Worm (Caenorhabditis elegans) whole organism, L4 larva: ENCODE data around the gene txt-1.

Experiments used
- F37D6.2 ChIP-seq: sonication (generic microtip); optimal IDR thresholded peaks from 2 replicates; lab custom pipeline; 2016; ENCODE audit warnings: mild to moderate bottlenecking, missing genetic modification characterization, missing compliant biosample characterization
- T20F7.1 ChIP-seq: fragments of 200-800 bp; sonication (Bioruptor generic); optimal IDR thresholded peaks from 2 replicates; lab custom pipeline; 2018; ENCODE audit warnings: mild to moderate bottlenecking, missing genetic modification characterization, missing compliant biosample characterization
- Y105C5A.15 ChIP-seq: fragments of 200-800 bp; sonication (Bioruptor generic); IDR thresholded peaks from 2 replicates; pipeline ENCODE4 v1.3.6; 2022; ENCODE audit warnings: missing genetic modification characterization, missing compliant biosample characterization
- Y75B8A.6 ChIP-seq: fragments of 200-800 bp; sonication (Bioruptor generic); IDR thresholded peaks from 2 replicates; pipeline ENCODE4 v1.3.6; 2022; ENCODE audit warnings: missing genetic modification reagents, missing genetic modification characterization, missing compliant biosample characterization
- ZK546.5 ChIP-seq, 2 experiments: sonication (generic microtip); optimal IDR thresholded peaks; 2 replicates each; lab custom pipeline; 2017; ENCODE audit warnings: missing biosample characterization in 2 of 2, missing genetic modification characterization in 2 of 2
- aha-1 ChIP-seq: fragments of 150-350 bp; peaks from one replicate; lab custom pipeline; 2014; ENCODE audit warnings: missing biosample characterization, missing genetic modification characterization
- ceh-28 ChIP-seq: fragments of 150-350 bp; optimal IDR thresholded peaks from 2 replicates; lab custom pipeline; 2014; ENCODE audit warnings: missing biosample characterization, missing genetic modification reagents, missing genetic modification characterization
- ceh-44 ChIP-seq: fragments of 200-800 bp; sonication (Bioruptor generic); IDR thresholded peaks from 2 replicates; pipeline ENCODE4 v1.3.6; 2022; ENCODE audit warnings: missing genetic modification reagents, missing genetic modification characterization, missing compliant biosample characterization
- ces-1 ChIP-seq: fragments of 150-350 bp; sonication (generic microtip); optimal IDR thresholded peaks from 4 replicates; lab custom pipeline; 2014; ENCODE audit warnings: missing biosample characterization, missing genetic modification reagents, missing genetic modification characterization
- ctbp-1 ChIP-seq: fragments of 200-800 bp; sonication (Bioruptor generic); IDR thresholded peaks from 2 replicates; pipeline ENCODE4 v1.3.6; 2022; ENCODE audit warnings: missing genetic modification reagents, missing genetic modification characterization, missing compliant biosample characterization
- dmd-6 ChIP-seq: fragments of 200-800 bp; sonication (Bioruptor generic); IDR thresholded peaks from 2 replicates; pipeline ENCODE4 v1.3.6; 2022; ENCODE audit warnings: missing genetic modification reagents, missing genetic modification characterization, missing compliant biosample characterization
- egl-43 ChIP-seq: fragments of 200-800 bp; sonication (Bioruptor generic); IDR thresholded peaks from 2 replicates; pipeline ENCODE4 v1.3.6; 2022; ENCODE audit warnings: missing genetic modification reagents, missing genetic modification characterization, missing compliant biosample characterization
- fkh-10 ChIP-seq: fragments of 150-350 bp; optimal IDR thresholded peaks from 2 replicates; lab custom pipeline; 2014; ENCODE audit warnings: missing biosample characterization, missing genetic modification reagents, missing genetic modification characterization
- hif-1 ChIP-seq, 2 experiments: sonication (generic microtip); optimal IDR thresholded peaks; 2 replicates each; lab custom pipeline; 2016 to 2017; ENCODE audit warnings: missing compliant biosample characterization in 2 of 2, missing genetic modification characterization in 2 of 2, missing genetic modification reagents in 2 of 2, missing genotype in 2 of 2, mild to moderate bottlenecking in 1 of 2
- hmg-1.1 ChIP-seq: fragments of 200-800 bp; sonication (Bioruptor generic); IDR thresholded peaks from 2 replicates; pipeline ENCODE4 v1.3.6; 2022; ENCODE audit warnings: missing genetic modification reagents, missing genetic modification characterization, missing compliant biosample characterization
- jun-1 ChIP-seq: fragments of 150-350 bp; optimal IDR thresholded peaks from 2 replicates; lab custom pipeline; 2014; ENCODE audit warnings: missing biosample characterization, missing genetic modification reagents, missing genetic modification characterization
- lim-7 ChIP-seq: fragments of 200-800 bp; sonication (Bioruptor generic); IDR thresholded peaks from 2 replicates; pipeline ENCODE4 v1.3.6; 2022; ENCODE audit warnings: missing genetic modification characterization, missing compliant biosample characterization
- lin-29 ChIP-seq: fragments of 200-800 bp; sonication (Bioruptor generic); IDR thresholded peaks from 2 replicates; pipeline ENCODE4 v1.3.6; 2022; ENCODE audit warnings: missing genetic modification reagents, missing genetic modification characterization, missing compliant biosample characterization
- lin-39 ChIP-seq: fragments of 150-350 bp; optimal IDR thresholded peaks from 2 replicates; lab custom pipeline; 2014; ENCODE audit warnings: missing biosample characterization, missing genetic modification reagents, missing genetic modification characterization
- mep-1 ChIP-seq: fragments of 150-350 bp; sonication (generic microtip); optimal IDR thresholded peaks from 3 replicates; lab custom pipeline; 2014; ENCODE audit warnings: missing biosample characterization, missing genetic modification characterization
- mxl-2 ChIP-seq: fragments of 200-800 bp; sonication (Bioruptor generic); conservative IDR thresholded peaks from 2 replicates; pipeline ENCODE4 v1.3.6; 2022; ENCODE audit warnings: missing genetic modification reagents, missing genetic modification characterization, missing compliant biosample characterization
- nhr-10 ChIP-seq: fragments of 150-350 bp; optimal IDR thresholded peaks from 2 replicates; lab custom pipeline; 2014; ENCODE audit warnings: missing biosample characterization, missing genetic modification characterization
- nhr-102 ChIP-seq: sonication (generic microtip); optimal IDR thresholded peaks from 2 replicates; lab custom pipeline; 2016; ENCODE audit warnings: mild to moderate bottlenecking, missing genetic modification characterization, moderate library complexity, missing compliant biosample characterization
- nhr-28 ChIP-seq: fragments of 150-350 bp; optimal IDR thresholded peaks from 2 replicates; lab custom pipeline; 2014; ENCODE audit warnings: missing biosample characterization, missing genetic modification characterization
- nhr-77 ChIP-seq: fragments of 150-350 bp; optimal IDR thresholded peaks from 2 replicates; lab custom pipeline; 2014; ENCODE audit warnings: missing biosample characterization, missing genetic modification characterization
- pqm-1 ChIP-seq: sonication (generic microtip); optimal IDR thresholded peaks from 2 replicates; lab custom pipeline; 2017; ENCODE audit warnings: missing biosample characterization, missing genetic modification characterization
- rbr-2 ChIP-seq: sonication (generic microtip); optimal IDR thresholded peaks from 2 replicates; lab custom pipeline; 2016; ENCODE audit warnings: missing genotype, missing genetic modification characterization, missing compliant biosample characterization
- saeg-2 ChIP-seq: fragments of 200-800 bp; sonication (Bioruptor generic); IDR thresholded peaks from 2 replicates; pipeline ENCODE4 v1.3.6; 2022; ENCODE audit warnings: missing genetic modification reagents, missing genetic modification characterization, missing compliant biosample characterization
- sdz-12 ChIP-seq: fragments of 200-800 bp; sonication (Bioruptor generic); optimal IDR thresholded peaks from 2 replicates; lab custom pipeline; 2018; ENCODE audit warnings: mild to moderate bottlenecking, missing genetic modification characterization, missing compliant biosample characterization
- spr-1 ChIP-seq: sonication (generic microtip); optimal IDR thresholded peaks from 2 replicates; lab custom pipeline; 2016; ENCODE audit warnings: mild to moderate bottlenecking, missing genetic modification characterization, missing compliant biosample characterization
- tag-97 ChIP-seq: fragments of 200-800 bp; sonication (Bioruptor generic); IDR thresholded peaks from 2 replicates; pipeline ENCODE4 v1.3.6; 2022; ENCODE audit warnings: missing genetic modification characterization, missing compliant biosample characterization
- unc-130 ChIP-seq: sonication (generic microtip); optimal IDR thresholded peaks from 2 replicates; lab custom pipeline; 2016; ENCODE audit warnings: missing genetic modification reagents, missing genetic modification characterization, missing compliant biosample characterization
- unc-39 ChIP-seq: sonication (generic microtip); optimal IDR thresholded peaks from 2 replicates; lab custom pipeline; 2017; ENCODE audit warnings: missing biosample characterization, missing genetic modification characterization
- unc-62 ChIP-seq, 3 experiments: fragments of 150-350 bp in 1 of 3; sonication (generic microtip); optimal IDR thresholded peaks in 2 of 3; peaks in 1 of 3; 1 replicate in 1 of 3; 2 replicates in 2 of 3; lab custom pipeline; 2014 to 2017; ENCODE audit warnings: missing biosample characterization in 3 of 3, missing genetic modification characterization in 3 of 3, missing genetic modification reagents in 3 of 3, missing genotype in 1 of 3
- zfp-2 ChIP-seq: sonication (generic microtip); optimal IDR thresholded peaks from 2 replicates; lab custom pipeline; 2016; ENCODE audit warnings: mild to moderate bottlenecking, missing genetic modification characterization, missing compliant biosample characterization
- zfp-3 ChIP-seq: fragments of 200-800 bp; sonication (Bioruptor generic); conservative IDR thresholded peaks from 2 replicates; pipeline ENCODE4 v1.3.6; 2022; ENCODE audit warnings: missing genetic modification reagents, missing genetic modification characterization, missing compliant biosample characterization
- zip-11 ChIP-seq: fragments of 200-800 bp; sonication (Bioruptor generic); IDR thresholded peaks from 2 replicates; pipeline ENCODE4 v1.3.6; 2022; ENCODE audit warnings: missing genetic modification characterization, missing compliant biosample characterization

Gene txt-1

DNA sequence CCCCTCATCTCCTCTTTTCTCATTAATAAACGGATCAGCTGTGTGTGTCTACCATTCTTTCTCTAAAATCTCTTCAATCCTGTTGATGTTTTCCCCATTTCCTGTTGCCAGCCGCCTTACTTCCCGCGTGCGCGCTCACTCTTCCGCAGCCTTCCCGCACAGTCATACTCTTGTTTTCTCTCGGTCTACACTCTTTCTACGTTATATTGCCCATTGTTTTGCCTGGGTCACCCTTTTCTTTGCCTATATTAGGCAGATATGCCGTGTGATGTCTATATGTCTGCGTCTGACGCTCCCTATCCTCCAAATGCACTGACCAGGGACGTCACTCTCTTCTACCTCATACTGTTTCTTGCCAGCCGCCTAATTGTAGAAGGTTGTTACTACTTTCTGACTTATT is 39.7 kb upstream of the txt-1 start (continued):
- TF ChIP-seq zfp-2 (tag; lab: Kevin White, UChicago) (no peak), unc-39 (tag; lab: Kevin White, UChicago) (no peak), Y75B8A.6 (no peak), ceh-28 (no peak), rbr-2 (tag; lab: Kevin White, UChicago) (peak; percentile 28), Y105C5A.15 (GFP tag; lab: Robert Waterston, UW) (no peak), dmd-6 (no peak), T20F7.1 (GFP tag; lab: Kevin White, UChicago) (no peak), tag-97 (GFP tag; lab: Robert Waterston, UW) (no peak), zip-11 (GFP tag; lab: Robert Waterston, UW) (no peak), unc-62 (GFP tag; optimal IDR thresholded peaks at IDR 0.05 in 1 of 2; lab: Kevin White, UChicago) (peak in 1 of 2 experiments; percentile 57), unc-62 (tag; optimal IDR thresholded peaks at IDR 0.05; lab: Kevin White, UChicago) (no peak), unc-130 (GFP tag; lab: Kevin White, UChicago) (no peak), F37D6.2 (tag; lab: Kevin White, UChicago) (no peak), saeg-2 (no peak), lin-29 (GFP tag; lab: Robert Waterston, UW) (no peak), hif-1 (tag; optimal IDR thresholded peaks at IDR 0.05; lab: Kevin White, UChicago) (no peak), fkh-10 (no peak), ZK546.5 (tag; optimal IDR thresholded peaks at IDR 0.05; lab: Kevin White, UChicago) (no peak), sdz-12 (GFP tag; lab: Kevin White, UChicago) (no peak), zfp-3 (no peak), spr-1 (tag; lab: Kevin White, UChicago) (peak; percentile 45)

- TF ChIP-seq nhr-28 (peak; percentile 65), tag-97 (GFP tag; lab: Robert Waterston, UW) (no peak), unc-62 (GFP tag; optimal IDR thresholded peaks at IDR 0.05 in 1 of 2; lab: Kevin White, UChicago) (peak in 1 of 2 experiments; percentile 86), unc-62 (tag; optimal IDR thresholded peaks at IDR 0.05; lab: Kevin White, UChicago) (no peak), pqm-1 (tag; lab: Kevin White, UChicago) (peak; percentile 79), mep-1 (tag; lab: Kevin White, UChicago) (no peak), spr-1 (tag; lab: Kevin White, UChicago) (no peak), lin-39 (tag; lab: Kevin White, UChicago) (no peak), nhr-102 (tag; lab: Kevin White, UChicago) (no peak)
These were observed 38.3 kb upstream of the txt-1 start for ce11 chrII:67663-68062.

DNA sequence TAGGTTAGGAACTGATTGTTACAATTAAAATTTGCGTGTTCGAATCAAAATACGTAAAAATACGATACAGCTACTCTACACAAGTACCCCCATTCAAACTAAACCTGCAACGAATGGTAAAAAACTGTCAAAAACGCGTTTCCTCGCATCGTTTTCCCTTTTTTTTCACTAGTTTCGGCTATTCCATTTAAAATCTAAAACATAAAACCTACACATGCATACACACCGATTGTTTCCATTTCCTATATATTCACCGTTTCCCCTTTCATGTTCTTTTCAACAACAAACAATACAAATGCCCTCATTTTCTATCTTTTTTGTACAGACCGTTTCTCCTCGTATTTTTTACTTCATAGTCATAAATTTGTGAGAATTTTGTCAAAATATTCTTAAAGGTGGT is 37.2 kb upstream of the txt-1 start:
- TF ChIP-seq nhr-10 (no peak), aha-1 (tag; lab: Kevin White, UChicago) (peak; percentile 77)

ce11 chrII:69354-69753 is 36.6 kb upstream of the txt-1 start, which contains the start of gene egl-26:
Gene egl-26, plus strand, starts transcription at chrII:69654.
- TF ChIP-seq egl-43 (GFP tag; lab: Robert Waterston, UW) (no peak), unc-62 (GFP tag; optimal IDR thresholded peaks at IDR 0.05 in 1 of 2; lab: Kevin White, UChicago) (peak in 1 of 2 experiments; percentile 77), unc-62 (tag; optimal IDR thresholded peaks at IDR 0.05; lab: Kevin White, UChicago) (no peak)

DNA sequence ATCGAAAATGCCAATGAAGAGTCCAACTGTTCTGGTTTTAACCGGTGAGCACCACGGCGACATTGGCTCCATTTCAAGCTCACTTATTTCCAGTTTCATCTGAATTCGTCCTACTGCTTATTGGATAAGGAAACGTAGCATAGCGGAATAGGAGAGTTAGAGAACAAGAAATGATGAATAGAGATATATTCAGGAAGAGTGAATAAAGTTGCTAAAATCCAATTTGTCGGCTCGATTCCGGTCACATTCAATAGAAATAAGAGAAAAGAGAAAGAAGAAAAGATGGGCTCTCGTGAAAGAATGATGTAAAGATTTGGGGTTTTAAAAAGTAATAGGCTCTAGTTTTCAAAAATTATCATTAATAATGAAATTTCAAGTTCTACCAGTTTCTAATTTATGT is 32.7 kb upstream of the txt-1 start:
- TF ChIP-seq mxl-2 (GFP tag; lab: Robert Waterston, UW) = no peak
- no peak for TF ChIP-seq jun-1 (tag; lab: Kevin White, UChicago)
- TF ChIP-seq ceh-44 (GFP tag; lab: Robert Waterston, UW) = no peak
- no peak for TF ChIP-seq nhr-77
- TF ChIP-seq fkh-10 = peak; percentile 94
- peak; percentile 75 for TF ChIP-seq ces-1
- peak; percentile 57; the same call in 1 of the 2 replicates for TF ChIP-seq ctbp-1 (GFP tag; lab: Robert Waterston, UW)
- TF ChIP-seq unc-39 (tag; lab: Kevin White, UChicago) = no peak
- no peak for TF ChIP-seq hmg-1.1 (GFP tag; lab: Robert Waterston, UW)
- TF ChIP-seq lim-7 (GFP tag; lab: Robert Waterston, UW) = no peak
- TF ChIP-seq, all 104 proteins: peak for 3
